Worm (Caenorhabditis elegans) whole organism, midembryonic: ENCODE data around the gene T25B9.1.

ENCODE experiments used
- T22C8.4 ChIP-seq: fragments of 200-800 bp; sonication (Bioruptor generic); IDR thresholded peaks from 2 replicates; pipeline ENCODE4 v1.3.6; 2022; ENCODE audit warnings: missing genetic modification characterization, missing compliant biosample characterization
- cog-1 ChIP-seq: sonication (generic microtip); optimal IDR thresholded peaks from 2 replicates; lab custom pipeline; 2016; ENCODE audit warnings: missing genetic modification characterization, missing compliant biosample characterization
- flt-1 ChIP-seq: fragments of 200-800 bp; sonication (Bioruptor generic); IDR thresholded peaks from 2 replicates; pipeline ENCODE4 v1.3.6; 2022; ENCODE audit warnings: missing genetic modification characterization, missing compliant biosample characterization
- klf-2 ChIP-seq: fragments of 200-800 bp; sonication (Bioruptor generic); conservative IDR thresholded peaks from 2 replicates; pipeline ENCODE4 v1.3.6; 2022; ENCODE audit warnings: missing genetic modification reagents, missing genetic modification characterization, missing compliant biosample characterization
- med-1 ChIP-seq: sonication (generic microtip); optimal IDR thresholded peaks from 2 replicates; lab custom pipeline; 2017; ENCODE audit warnings: missing genetic modification characterization, mild to moderate bottlenecking, missing compliant biosample characterization, antibody characterized with exemption, missing genetic modification reagents; ENCODE audit not compliant: insufficient read depth
- ref-1 ChIP-seq: fragments of 200-800 bp; sonication (Bioruptor generic); conservative IDR thresholded peaks from 2 replicates; pipeline ENCODE4 v1.3.6; 2022; ENCODE audit warnings: missing genetic modification reagents, missing genetic modification characterization, missing compliant biosample characterization
- tab-1 ChIP-seq: fragments of 200-800 bp; sonication (Bioruptor generic); IDR thresholded peaks from 2 replicates; pipeline ENCODE4 v1.3.6; 2022; ENCODE audit warnings: missing genetic modification characterization, missing compliant biosample characterization
- ztf-23 ChIP-seq: fragments of 200-800 bp; sonication (Bioruptor generic); IDR thresholded peaks from 2 replicates; pipeline ENCODE4 v1.3.6; 2022; ENCODE audit warnings: missing genetic modification reagents, missing genetic modification characterization, missing compliant biosample characterization
- ztf-29 ChIP-seq: fragments of 200-800 bp; sonication (Bioruptor generic); IDR thresholded peaks from 2 replicates; pipeline ENCODE4 v1.3.6; 2022; ENCODE audit warnings: missing genetic modification reagents, missing genetic modification characterization, missing compliant biosample characterization

The T25B9.1 gene

ce11 chrIV:10737011-10737553 is 12.9 kb downstream of the T25B9.1 start, which contains the start of gene grl-21:
Gene grl-21 (plus strand): TSS chrIV:10737474.
- TF ChIP-seq cog-1 (tag; lab: Kevin White, UChicago) (no peak), med-1 (no peak), tab-1 (GFP tag; lab: Robert Waterston, UW) (no peak), ztf-29 (GFP tag; lab: Robert Waterston, UW) (no peak), T22C8.4 (GFP tag; lab: Robert Waterston, UW) (no peak), klf-2 (GFP tag; lab: Robert Waterston, UW) (no peak), ref-1 (GFP tag; lab: Robert Waterston, UW) (no peak), flt-1 (no peak), ztf-23 (GFP tag; lab: Robert Waterston, UW) (no peak)

ce11 chrIV:10734527-10735436 is 15.2 kb downstream of the T25B9.1 start, which contains the start of the genes orc-5 and cyb-1:
Gene orc-5 (minus strand): TSS chrIV:10734588.
Gene cyb-1 (plus strand): TSS chrIV:10735216.
- TF ChIP-seq klf-2 (GFP tag; lab: Robert Waterston, UW) (no peak), T22C8.4 (GFP tag; lab: Robert Waterston, UW) (peak; percentile 68)

- TF ChIP-seq ztf-23 (GFP tag; lab: Robert Waterston, UW) (no peak), med-1 (no peak), cog-1 (tag; lab: Kevin White, UChicago) (no peak), flt-1 (no peak), T22C8.4 (GFP tag; lab: Robert Waterston, UW) (no peak), ref-1 (GFP tag; lab: Robert Waterston, UW) (no peak), tab-1 (GFP tag; lab: Robert Waterston, UW) (no peak), klf-2 (GFP tag; lab: Robert Waterston, UW) (no peak), ztf-29 (GFP tag; lab: Robert Waterston, UW) (no peak)
Observed at ce11 chrIV:10727734-10728133, 22.2 kb downstream of the T25B9.1 start, which contains the start of gene ZC168.2. Gene ZC168.2 (plus strand): TSS chrIV:10728034.

ce11 chrIV:10718865-10719264 is 31.1 kb downstream of the T25B9.1 start:
- TF ChIP-seq ztf-29 (GFP tag; lab: Robert Waterston, UW) = no peak
- no peak for TF ChIP-seq tab-1 (GFP tag; lab: Robert Waterston, UW)
- TF ChIP-seq ref-1 (GFP tag; lab: Robert Waterston, UW) = no peak
- TF ChIP-seq med-1 = no peak
- no peak for TF ChIP-seq T22C8.4 (GFP tag; lab: Robert Waterston, UW)
- no peak for TF ChIP-seq ztf-23 (GFP tag; lab: Robert Waterston, UW)

- TF ChIP-seq T22C8.4 (GFP tag; lab: Robert Waterston, UW) (no peak), cog-1 (tag; lab: Kevin White, UChicago) (no peak)
Observed at ce11 chrIV:10718075-10718474, 31.9 kb downstream of the T25B9.1 start.

- TF ChIP-seq med-1 (no peak), klf-2 (GFP tag; lab: Robert Waterston, UW) (no peak), flt-1 (no peak), ref-1 (GFP tag; lab: Robert Waterston, UW) (no peak), ztf-29 (GFP tag; lab: Robert Waterston, UW) (no peak), tab-1 (GFP tag; lab: Robert Waterston, UW) (no peak), cog-1 (tag; lab: Kevin White, UChicago) (no peak), ztf-23 (GFP tag; lab: Robert Waterston, UW) (no peak), T22C8.4 (GFP tag; lab: Robert Waterston, UW) (no peak)
Observed at ce11 chrIV:10716348-10716747, 33.6 kb downstream of the T25B9.1 start, which contains the start of gene ncx-3. Gene ncx-3 (plus strand): TSS chrIV:10716648.

ce11 chrIV:10714594-10714993 is 35.3 kb downstream of the T25B9.1 start:
- TF ChIP-seq T22C8.4 (GFP tag; lab: Robert Waterston, UW) (no peak), med-1 (no peak)

ce11 chrIV:10711729-10712128 is 38.2 kb downstream of the T25B9.1 start, which contains the start of gene glb-21:
Gene glb-21 (minus strand): TSS chrIV:10711794.
- TF ChIP-seq tab-1 (GFP tag; lab: Robert Waterston, UW) (no peak), T22C8.4 (GFP tag; lab: Robert Waterston, UW) (no peak), ztf-29 (GFP tag; lab: Robert Waterston, UW) (no peak), klf-2 (GFP tag; lab: Robert Waterston, UW) (no peak), cog-1 (tag; lab: Kevin White, UChicago) (no peak), med-1 (no peak), ztf-23 (GFP tag; lab: Robert Waterston, UW) (no peak), flt-1 (no peak), ref-1 (GFP tag; lab: Robert Waterston, UW) (no peak)

- no peak for TF ChIP-seq ztf-29 (GFP tag; lab: Robert Waterston, UW)
- no peak for TF ChIP-seq cog-1 (tag; lab: Kevin White, UChicago)
- no peak for TF ChIP-seq ref-1 (GFP tag; lab: Robert Waterston, UW)
- no peak for TF ChIP-seq ztf-23 (GFP tag; lab: Robert Waterston, UW)
- no peak for TF ChIP-seq T22C8.4 (GFP tag; lab: Robert Waterston, UW)
- no peak for TF ChIP-seq flt-1
- no peak for TF ChIP-seq tab-1 (GFP tag; lab: Robert Waterston, UW)
- TF ChIP-seq klf-2 (GFP tag; lab: Robert Waterston, UW) = no peak
- no peak for TF ChIP-seq med-1
Observed at ce11 chrIV:10706090-10706489, 43.9 kb downstream of the T25B9.1 start, which contains the start of gene R102.6. Gene R102.6 (minus strand): TSS chrIV:10706190.
